Fruit fly (Drosophila melanogaster) whole organism, wandering third instar larva: ENCODE measurements around the gene yellow-c.

Experiments
- br ChIP-seq: fragments of 200-800 bp; sonication (Bioruptor generic); optimal IDR thresholded peaks from 2 replicates; lab custom pipeline; 2016; ENCODE audit warnings: missing biosample characterization, missing genetic modification characterization
- dsf ChIP-seq: sonication (Bioruptor generic); optimal IDR thresholded peaks from 2 replicates; lab custom pipeline; 2016; ENCODE audit warnings: missing biosample characterization, missing genetic modification characterization, borderline replicate concordance
- ey ChIP-seq: fragments of 200-800 bp; sonication (Bioruptor generic); optimal IDR thresholded peaks from 2 replicates; lab custom pipeline; 2016; ENCODE audit warnings: missing biosample characterization, missing genetic modification characterization
- foxo ChIP-seq, 2 experiments: fragments of 200-800 bp; sonication (Bioruptor generic); optimal IDR thresholded peaks; 2 replicates in 1 of 2; 3 replicates in 1 of 2; lab custom pipeline; 2016 to 2017; ENCODE audit warnings: missing biosample characterization in 2 of 2, missing genetic modification characterization in 2 of 2
- lola ChIP-seq: fragments of >200 bp; optimal IDR thresholded peaks from 2 replicates; lab custom pipeline; 2017; ENCODE audit warnings: missing biosample characterization, missing genetic modification characterization
- psq ChIP-seq: fragments of 200-800 bp; sonication (Bioruptor generic); optimal IDR thresholded peaks from 3 replicates; lab custom pipeline; 2017; ENCODE audit warnings: missing biosample characterization, mild to moderate bottlenecking, missing genetic modification characterization, moderate library complexity

- no peak for TF ChIP-seq br (GFP tag; lab: Kevin White, UChicago)
- TF ChIP-seq ey (GFP tag; lab: Kevin White, UChicago), result no peak
- TF ChIP-seq dsf, result no peak
- TF ChIP-seq foxo (GFP tag; optimal IDR thresholded peaks at IDR 0.05; lab: Kevin White, UChicago), result no peak
- no peak for TF ChIP-seq psq (GFP tag; lab: Kevin White, UChicago)
- TF ChIP-seq lola, result no peak
Observed at dm6 chr2L:15070216-15070615, 35.0 kb downstream of the yellow-c start, which contains the start of gene vig.
